Fruit fly (Drosophila melanogaster) whole organism, embryonic: Measurements from ENCODE around the gene lectin-28C.

ENCODE experiments used
- Atf6 ChIP-seq: fragments of 200-800 bp; sonication (Bioruptor generic); IDR thresholded peaks from 2 replicates; pipeline ENCODE4 v1.3.6; 2022; ENCODE audit warnings: missing biosample characterization, missing genetic modification characterization
- Bdp1 ChIP-seq: fragments of 200-800 bp; sonication (Bioruptor generic); optimal IDR thresholded peaks from 3 replicates; lab custom pipeline; 2016; ENCODE audit warnings: missing biosample characterization, missing genetic modification characterization
- Bgb ChIP-seq: fragments of 200-800 bp; sonication (Bioruptor generic); IDR thresholded peaks from 2 replicates; pipeline ENCODE4 v1.3.6; 2022; ENCODE audit warnings: missing biosample characterization, missing genetic modification characterization; ENCODE audit not compliant: partially characterized antibody
- CG10209 ChIP-seq: fragments of 200-800 bp; sonication (Bioruptor generic); optimal IDR thresholded peaks from 3 replicates; lab custom pipeline; 2017; ENCODE audit warnings: missing biosample characterization, mild to moderate bottlenecking, missing genetic modification characterization, missing genetic modification reagents
- CG10654 ChIP-seq: fragments of 200-800 bp; sonication (Bioruptor generic); optimal IDR thresholded peaks from 2 replicates; lab custom pipeline; 2016; ENCODE audit warnings: missing biosample characterization, missing genetic modification characterization
- CG12236 ChIP-seq: fragments of 200-800 bp; sonication (Bioruptor generic); optimal IDR thresholded peaks from 2 replicates; lab custom pipeline; 2016; ENCODE audit warnings: missing biosample characterization, missing genetic modification characterization
- CG13287 ChIP-seq: fragments of 200-800 bp; sonication (Bioruptor generic); IDR thresholded peaks from 2 replicates; pipeline ENCODE4 v1.3.6; 2022; ENCODE audit warnings: missing biosample characterization, missing genetic modification characterization; ENCODE audit not compliant: partially characterized antibody
- CG13624 ChIP-seq: fragments of 200-800 bp; sonication (Bioruptor generic); optimal IDR thresholded peaks from 2 replicates; lab custom pipeline; 2016; ENCODE audit warnings: missing biosample characterization, missing genetic modification characterization
- CG1529 ChIP-seq: fragments of 200-800 bp; sonication (Bioruptor generic); optimal IDR thresholded peaks from 3 replicates; lab custom pipeline; 2018; ENCODE audit warnings: missing biosample characterization, missing genetic modification characterization
- CG2875 ChIP-seq: fragments of 200-800 bp; sonication (Bioruptor generic); optimal IDR thresholded peaks from 2 replicates; lab custom pipeline; 2017; ENCODE audit warnings: missing biosample characterization, mild to moderate bottlenecking, missing genetic modification characterization, missing genetic modification reagents
- CG30403 ChIP-seq: fragments of 200-800 bp; sonication (Bioruptor generic); optimal IDR thresholded peaks from 3 replicates; lab custom pipeline; 2016; ENCODE audit warnings: missing biosample characterization, missing genetic modification characterization
- CG31224 ChIP-seq: fragments of 200-800 bp; sonication (Bioruptor generic); IDR thresholded peaks from 2 replicates; pipeline ENCODE4 v1.3.6; 2022; ENCODE audit warnings: missing biosample characterization, missing genetic modification characterization
- CG31388 ChIP-seq: fragments of 200-800 bp; sonication (Bioruptor generic); optimal IDR thresholded peaks from 2 replicates; lab custom pipeline; 2016; ENCODE audit warnings: missing biosample characterization, missing genetic modification characterization
- CG3407 ChIP-seq: fragments of 200-800 bp; sonication (Bioruptor generic); optimal IDR thresholded peaks from 2 replicates; lab custom pipeline; 2018; ENCODE audit warnings: missing biosample characterization, mild to moderate bottlenecking, missing genetic modification characterization
- CG3726 ChIP-seq: fragments of 200-800 bp; sonication (Bioruptor generic); IDR thresholded peaks from 3 replicates; pipeline ENCODE4, ENCODE4 v1.3.6; 2022; ENCODE audit warnings: missing biosample characterization, missing genetic modification characterization
- CG3847 ChIP-seq: fragments of 200-800 bp; sonication (Bioruptor generic); IDR thresholded peaks from 2 replicates; pipeline ENCODE4 v1.3.6; 2022; ENCODE audit warnings: missing biosample characterization, missing genetic modification characterization
- CG5953 ChIP-seq: fragments of 200-800 bp; sonication (Bioruptor generic); IDR thresholded peaks from 2 replicates; pipeline ENCODE4 v1.3.6; 2022; ENCODE audit warnings: missing biosample characterization, missing genetic modification characterization
- CG6791 ChIP-seq: fragments of 200-800 bp; sonication (Bioruptor generic); IDR thresholded peaks from 3 replicates; pipeline ENCODE4 v1.3.6; 2022; ENCODE audit warnings: missing biosample characterization, missing genetic modification characterization; ENCODE audit not compliant: partially characterized antibody
- CG7745 ChIP-seq: fragments of 200-800 bp; sonication (Bioruptor generic); optimal IDR thresholded peaks from 2 replicates; lab custom pipeline; 2018; ENCODE audit warnings: missing biosample characterization, mild to moderate bottlenecking, missing genetic modification characterization, moderate library complexity
- CG7928 ChIP-seq: fragments of 200-800 bp; sonication (Bioruptor generic); optimal IDR thresholded peaks from 2 replicates; lab custom pipeline; 2017; ENCODE audit warnings: missing biosample characterization, mild to moderate bottlenecking, missing genetic modification characterization
- Chrac-16 ChIP-seq: fragments of 200-800 bp; sonication (Bioruptor generic); optimal IDR thresholded peaks from 3 replicates; lab custom pipeline; 2016; ENCODE audit warnings: missing biosample characterization, missing genetic modification characterization
- Dref ChIP-seq: fragments of 200-800 bp; sonication (Bioruptor generic); IDR thresholded peaks from 2 replicates; pipeline ENCODE4 v1.3.6; 2022; ENCODE audit warnings: missing biosample characterization, missing genetic modification characterization
- HLH3B ChIP-seq: fragments of 200-800 bp; sonication (Bioruptor generic); IDR thresholded peaks from 2 replicates; pipeline ENCODE4 v1.3.6; 2022; ENCODE audit warnings: missing biosample characterization, missing genetic modification characterization
- HLHmδ ChIP-seq: fragments of 200-800 bp; sonication (Bioruptor generic); optimal IDR thresholded peaks from 2 replicates; lab custom pipeline; 2018; ENCODE audit warnings: missing biosample characterization, mild to moderate bottlenecking, missing genetic modification characterization, moderate library complexity
- Hand ChIP-seq: fragments of 200-800 bp; sonication (Bioruptor generic); optimal IDR thresholded peaks from 2 replicates; lab custom pipeline; 2017; ENCODE audit warnings: mild to moderate bottlenecking, missing biosample characterization, missing genetic modification reagents, missing genetic modification characterization
- HmgD ChIP-seq: fragments of 200-800 bp; sonication (Bioruptor generic); optimal IDR thresholded peaks from 3 replicates; lab custom pipeline; 2016; ENCODE audit warnings: missing biosample characterization, missing genetic modification characterization
- Mad ChIP-seq: fragments of 200-800 bp; sonication (Bioruptor generic); optimal IDR thresholded peaks from 2 replicates; lab custom pipeline; 2016; ENCODE audit warnings: missing biosample characterization, missing genetic modification characterization
- Max ChIP-seq: fragments of 200-800 bp; sonication (Bioruptor generic); optimal IDR thresholded peaks from 2 replicates; lab custom pipeline; 2016; ENCODE audit warnings: missing biosample characterization, mild to moderate bottlenecking, missing genetic modification characterization
- NC2α ChIP-seq: fragments of 200-800 bp; sonication (Bioruptor generic); optimal IDR thresholded peaks from 2 replicates; lab custom pipeline; 2016; ENCODE audit warnings: missing biosample characterization, missing genetic modification characterization
- NfI ChIP-seq: fragments of 200-800 bp; sonication (Bioruptor generic); optimal IDR thresholded peaks from 3 replicates; lab custom pipeline; 2018; ENCODE audit warnings: missing biosample characterization, mild to moderate bottlenecking, missing genetic modification characterization, moderate library complexity
- Rfx ChIP-seq: fragments of 200-800 bp; sonication (Bioruptor generic); IDR thresholded peaks from 2 replicates; pipeline ENCODE4 v1.3.6; 2022; ENCODE audit warnings: missing biosample characterization, missing genetic modification characterization
- Side ChIP-seq: fragments of 200-800 bp; sonication (Bioruptor generic); optimal IDR thresholded peaks from 2 replicates; lab custom pipeline; 2016; ENCODE audit warnings: missing biosample characterization, missing genetic modification characterization
- Six4 ChIP-seq: fragments of 200-800 bp; sonication (Bioruptor generic); optimal IDR thresholded peaks from 2 replicates; lab custom pipeline; 2016; ENCODE audit warnings: missing biosample characterization, missing genetic modification characterization
- Stat92E ChIP-seq, 3 experiments: fragments of >200 bp in 2 of 3; fragments of 200-800 bp in 1 of 3; sonication (Bioruptor generic) in 1 of 3; optimal IDR thresholded peaks; 2 replicates each; lab custom pipeline; 2017 to 2019; ENCODE audit warnings: missing biosample characterization in 3 of 3, missing genetic modification characterization in 3 of 3, mild to moderate bottlenecking in 1 of 3, moderate library complexity in 1 of 3
- Vsx1 ChIP-seq: fragments of 200-800 bp; sonication (Bioruptor generic); optimal IDR thresholded peaks from 2 replicates; lab custom pipeline; 2017; ENCODE audit warnings: missing biosample characterization, mild to moderate bottlenecking, missing genetic modification characterization, missing genetic modification reagents
- Xrp1 ChIP-seq: fragments of 200-800 bp; sonication (Bioruptor generic); IDR thresholded peaks from 2 replicates; pipeline ENCODE4 v1.3.6; 2022; ENCODE audit warnings: missing biosample characterization, missing genetic modification characterization
- bsh ChIP-seq, 2 experiments: fragments of 200-800 bp; sonication (Bioruptor generic); optimal IDR thresholded peaks; 2 replicates each; lab custom pipeline; 2017 to 2018; ENCODE audit warnings: mild to moderate bottlenecking in 2 of 2, missing biosample characterization in 2 of 2, missing genetic modification characterization in 2 of 2, moderate library complexity in 1 of 2
- cato ChIP-seq: fragments of 200-800 bp; sonication (Bioruptor generic); optimal IDR thresholded peaks from 2 replicates; lab custom pipeline; 2016; ENCODE audit warnings: missing biosample characterization, missing genetic modification characterization, borderline replicate concordance
- ci ChIP-seq: fragments of 200-800 bp; sonication (Bioruptor generic); IDR thresholded peaks from 3 replicates; pipeline ENCODE4 v1.3.6; 2022; ENCODE audit warnings: missing biosample characterization, missing genetic modification characterization
- da ChIP-seq: fragments of 200-800 bp; sonication (Bioruptor generic); optimal IDR thresholded peaks from 2 replicates; lab custom pipeline; 2016; ENCODE audit warnings: missing biosample characterization, missing genetic modification characterization
- ems ChIP-seq: fragments of 200-800 bp; sonication (Bioruptor generic); optimal IDR thresholded peaks from 3 replicates; lab custom pipeline; 2016; ENCODE audit warnings: missing biosample characterization, missing genetic modification characterization
- gcm2 ChIP-seq: fragments of 200-800 bp; sonication (Bioruptor generic); optimal IDR thresholded peaks from 2 replicates; lab custom pipeline; 2016; ENCODE audit warnings: missing biosample characterization, missing genetic modification characterization
- grau ChIP-seq: fragments of 200-800 bp; optimal IDR thresholded peaks from 3 replicates; lab custom pipeline; 2019; ENCODE audit warnings: missing biosample characterization, mild to moderate bottlenecking, missing genetic modification characterization, moderate library complexity
- nom ChIP-seq: fragments of 200-800 bp; sonication (Bioruptor generic); optimal IDR thresholded peaks from 2 replicates; lab custom pipeline; 2017; ENCODE audit warnings: missing biosample characterization, missing genetic modification characterization, mild to moderate bottlenecking, moderate library complexity, missing genetic modification reagents
- phol ChIP-seq: fragments of 200-800 bp; sonication (Bioruptor generic); optimal IDR thresholded peaks from 3 replicates; lab custom pipeline; 2018; ENCODE audit warnings: missing biosample characterization, mild to moderate bottlenecking, missing genetic modification characterization, moderate library complexity
- schlank ChIP-seq: fragments of 200-800 bp; sonication (Bioruptor generic); optimal IDR thresholded peaks from 2 replicates; lab custom pipeline; 2018; ENCODE audit warnings: missing biosample characterization, mild to moderate bottlenecking, missing genetic modification characterization
- tio ChIP-seq: fragments of 200-800 bp; sonication (Bioruptor generic); optimal IDR thresholded peaks from 2 replicates; lab custom pipeline; 2017; ENCODE audit warnings: missing biosample characterization, missing genetic modification characterization, inconsistent platforms
- wor ChIP-seq: fragments of 200-800 bp; sonication (Bioruptor generic); IDR thresholded peaks from 2 replicates; pipeline ENCODE4 v1.3.6; 2022; ENCODE audit warnings: missing biosample characterization, missing genetic modification characterization
- zfh1 ChIP-seq: fragments of 200-800 bp; sonication (Bioruptor generic); IDR thresholded peaks from 3 replicates; pipeline ENCODE4 v1.3.6; 2022; ENCODE audit warnings: missing biosample characterization, missing genetic modification characterization

The lectin-28C gene

dm6 chr2L:7811249-7812002, 45.5 kb upstream of the lectin-28C start, which contains the start of gene LanB1 (continued):
- TF ChIP-seq Bgb (GFP tag; lab: Robert Waterston, UW) = peak; percentile 58; the same call in 1 of the 2 replicates
- TF ChIP-seq CG13287 (GFP tag; lab: Robert Waterston, UW) = peak; percentile 44
- peak in 1 of 2 experiments; percentile 4 for TF ChIP-seq bsh (GFP tag; optimal IDR thresholded peaks at IDR 0.05; lab: Kevin White, UChicago)
- no peak for TF ChIP-seq CG5953 (GFP tag; lab: Robert Waterston, UW)
- TF ChIP-seq CG7745 (tag; lab: Kevin White, UChicago) = no peak
- TF ChIP-seq wor = no peak
- no peak for TF ChIP-seq ems (GFP tag; lab: Kevin White, UChicago)
- no peak for TF ChIP-seq CG10654 (GFP tag; lab: Kevin White, UChicago)
- TF ChIP-seq Xrp1 (GFP tag; lab: Robert Waterston, UW) = no peak
- no peak for TF ChIP-seq Hand (GFP tag; lab: Kevin White, UChicago)
- no peak for TF ChIP-seq Mad (GFP tag; lab: Kevin White, UChicago)
- TF ChIP-seq CG13624 (GFP tag; lab: Kevin White, UChicago) = peak; percentile 2
- TF ChIP-seq CG31388 (GFP tag; lab: Kevin White, UChicago) = no peak
- TF ChIP-seq CG12236 = no peak
- peak; percentile 61; the same call in 2 of the 3 replicates for TF ChIP-seq CG6791 (GFP tag; lab: Robert Waterston, UW)
- peak; percentile 69 for TF ChIP-seq Dref (GFP tag; lab: Robert Waterston, UW)
- no peak for TF ChIP-seq HLH3B (GFP tag; lab: Robert Waterston, UW)
- no peak for TF ChIP-seq CG1529
- TF ChIP-seq Stat92E (GFP tag; optimal IDR thresholded peaks at IDR 0.05; lab: Kevin White, UChicago) = peak in 1 of 3 experiments; percentile 65
- no peak for TF ChIP-seq NfI (GFP tag; lab: Kevin White, UChicago)
- TF ChIP-seq CG2875 (GFP tag; lab: Kevin White, UChicago) = no peak
- no peak for TF ChIP-seq grau
- TF ChIP-seq CG31224 (GFP tag; lab: Robert Waterston, UW) = no peak
- TF ChIP-seq Six4 = no peak
- no peak for TF ChIP-seq CG10209 (GFP tag; lab: Kevin White, UChicago)
- no peak for TF ChIP-seq Chrac-16
- no peak for TF ChIP-seq schlank
- no peak for TF ChIP-seq Max (GFP tag; lab: Kevin White, UChicago)
- TF ChIP-seq Vsx1 = no peak
- TF ChIP-seq Rfx (GFP tag; lab: Robert Waterston, UW) = peak; percentile 32; the same call in 1 of the 2 replicates
- peak; percentile 31 for TF ChIP-seq Side (GFP tag; lab: Kevin White, UChicago)
- TF ChIP-seq Bdp1 (GFP tag; lab: Kevin White, UChicago) = no peak
- no peak for TF ChIP-seq phol (tag; lab: Kevin White, UChicago)
- TF ChIP-seq Atf6 (GFP tag; lab: Robert Waterston, UW) = no peak
- no peak for TF ChIP-seq HmgD (GFP tag; lab: Kevin White, UChicago)
- TF ChIP-seq tio (GFP tag; lab: Kevin White, UChicago) = no peak
- peak; percentile 13 for TF ChIP-seq da
- no peak for TF ChIP-seq CG3407 (GFP tag; lab: Kevin White, UChicago)
- TF ChIP-seq NC2α (GFP tag; lab: Kevin White, UChicago) = no peak
- TF ChIP-seq gcm2 (GFP tag; lab: Kevin White, UChicago) = no peak
- TF ChIP-seq cato = no peak
- TF ChIP-seq CG3847 (GFP tag; lab: Robert Waterston, UW) = no peak
- no peak for TF ChIP-seq CG3726 (GFP tag; lab: Robert Waterston, UW)
- peak; percentile 14 for TF ChIP-seq nom (GFP tag; lab: Kevin White, UChicago)
- TF ChIP-seq CG7928 = no peak
- TF ChIP-seq CG30403 = no peak
- peak; percentile 74; the same call in 2 of the 3 replicates for TF ChIP-seq ci (GFP tag; lab: Robert Waterston, UW)
- peak; percentile 80 for TF ChIP-seq HLHmδ (GFP tag; lab: Kevin White, UChicago)
- no peak; the same call in 2 of the 3 replicates for TF ChIP-seq zfh1 (GFP tag; lab: Robert Waterston, UW)
